Worm (Caenorhabditis elegans) whole organism, L4 larva: Measurements from ENCODE around the gene phf-31.
A peak's percentile ranks its signal among the peaks of the same experiment; 100 is the strongest.

ENCODE experiments used
- R02D3.7 ChIP-seq: fragments of 150-350 bp; sonication (generic microtip); optimal IDR thresholded peaks from 3 replicates; lab custom pipeline; 2014; ENCODE audit warnings: missing biosample characterization, missing genetic modification characterization
- T20F7.1 ChIP-seq: fragments of 200-800 bp; sonication (Bioruptor generic); optimal IDR thresholded peaks from 2 replicates; lab custom pipeline; 2018; ENCODE audit warnings: mild to moderate bottlenecking, missing genetic modification characterization, missing compliant biosample characterization
- T26A8.4 ChIP-seq: fragments of 200-800 bp; sonication (Bioruptor generic); IDR thresholded peaks from 2 replicates; pipeline ENCODE4 v1.3.6; 2022; ENCODE audit warnings: missing genetic modification characterization, missing compliant biosample characterization
- Y105C5A.15 ChIP-seq: fragments of 200-800 bp; sonication (Bioruptor generic); IDR thresholded peaks from 2 replicates; pipeline ENCODE4 v1.3.6; 2022; ENCODE audit warnings: missing genetic modification characterization, missing compliant biosample characterization
- aha-1 ChIP-seq: fragments of 150-350 bp; peaks from one replicate; lab custom pipeline; 2014; ENCODE audit warnings: missing biosample characterization, missing genetic modification characterization
- ama-1 ChIP-seq: fragments of 150-350 bp; optimal IDR thresholded peaks from 2 replicates; lab custom pipeline; 2014; ENCODE audit warnings: inconsistent platforms, mixed read lengths
- ceh-62 ChIP-seq: sonication (generic microtip); optimal IDR thresholded peaks from 2 replicates; lab custom pipeline; 2017; ENCODE audit warnings: missing biosample characterization, missing genetic modification characterization
- ceh-82 ChIP-seq: sonication (generic microtip); optimal IDR thresholded peaks from 2 replicates; lab custom pipeline; 2017; ENCODE audit warnings: missing biosample characterization, missing genetic modification characterization
- daf-16 ChIP-seq, 3 experiments: sonication (generic microtip); optimal IDR thresholded peaks; 2 replicates each; lab custom pipeline; 2016 to 2017; ENCODE audit warnings: missing genetic modification characterization in 3 of 3, missing genetic modification reagents in 3 of 3, mild to moderate bottlenecking in 2 of 3, missing compliant biosample characterization in 2 of 3, missing biosample characterization in 1 of 3, moderate library complexity in 1 of 3
- dmd-6 ChIP-seq: fragments of 200-800 bp; sonication (Bioruptor generic); IDR thresholded peaks from 2 replicates; pipeline ENCODE4 v1.3.6; 2022; ENCODE audit warnings: missing genetic modification reagents, missing genetic modification characterization, missing compliant biosample characterization
- dpl-1 ChIP-seq: fragments of 150-350 bp; optimal IDR thresholded peaks from 2 replicates; lab custom pipeline; 2014; ENCODE audit warnings: missing biosample characterization, missing genetic modification reagents, missing genetic modification characterization
- duxl-1 ChIP-seq: sonication (generic microtip); optimal IDR thresholded peaks from 2 replicates; lab custom pipeline; 2016; ENCODE audit warnings: mild to moderate bottlenecking, missing genetic modification characterization, moderate library complexity, missing compliant biosample characterization; ENCODE audit not compliant: poor library complexity
- dve-1 ChIP-seq: sonication (generic microtip); optimal IDR thresholded peaks from 2 replicates; lab custom pipeline; 2017; ENCODE audit warnings: antibody characterized with exemption, mild to moderate bottlenecking, missing genetic modification characterization, missing compliant biosample characterization; ENCODE audit not compliant: insufficient read depth
- fkh-10 ChIP-seq: fragments of 150-350 bp; optimal IDR thresholded peaks from 2 replicates; lab custom pipeline; 2014; ENCODE audit warnings: missing biosample characterization, missing genetic modification reagents, missing genetic modification characterization
- hif-1 ChIP-seq, 2 experiments: sonication (generic microtip); optimal IDR thresholded peaks; 2 replicates each; lab custom pipeline; 2016 to 2017; ENCODE audit warnings: missing compliant biosample characterization in 2 of 2, missing genetic modification characterization in 2 of 2, missing genetic modification reagents in 2 of 2, missing genotype in 2 of 2, mild to moderate bottlenecking in 1 of 2
- hlh-11 ChIP-seq: fragments of 200-800 bp; sonication (Bioruptor generic); optimal IDR thresholded peaks from 2 replicates; lab custom pipeline; 2018; ENCODE audit warnings: mild to moderate bottlenecking, missing genetic modification characterization, missing compliant biosample characterization
- hlh-30 ChIP-seq: sonication (generic microtip); optimal IDR thresholded peaks from 2 replicates; lab custom pipeline; 2017; ENCODE audit warnings: antibody characterized with exemption, mild to moderate bottlenecking, missing genetic modification characterization, missing compliant biosample characterization; ENCODE audit not compliant: insufficient read depth
- hmg-1.1 ChIP-seq: fragments of 200-800 bp; sonication (Bioruptor generic); IDR thresholded peaks from 2 replicates; pipeline ENCODE4 v1.3.6; 2022; ENCODE audit warnings: missing genetic modification reagents, missing genetic modification characterization, missing compliant biosample characterization
- lin-29 ChIP-seq: fragments of 200-800 bp; sonication (Bioruptor generic); IDR thresholded peaks from 2 replicates; pipeline ENCODE4 v1.3.6; 2022; ENCODE audit warnings: missing genetic modification reagents, missing genetic modification characterization, missing compliant biosample characterization
- lir-3 ChIP-seq: sonication (generic microtip); optimal IDR thresholded peaks from 2 replicates; lab custom pipeline; 2016; ENCODE audit warnings: mild to moderate bottlenecking, missing genetic modification characterization, missing compliant biosample characterization
- lsy-2 ChIP-seq, 2 experiments: fragments of 150-350 bp in 1 of 2; sonication (generic microtip) in 1 of 2; optimal IDR thresholded peaks; 2 replicates each; lab custom pipeline; 2014 to 2017; ENCODE audit warnings: missing biosample characterization in 2 of 2, missing genetic modification characterization in 2 of 2
- madf-5 ChIP-seq, 2 experiments: fragments of 200-800 bp; sonication (Bioruptor generic); IDR thresholded peaks; 2 replicates each; pipeline ENCODE4 v1.3.6; 2022; ENCODE audit warnings: missing compliant biosample characterization in 2 of 2, missing genetic modification characterization in 2 of 2
- mdl-1 ChIP-seq, 2 experiments: fragments of 150-350 bp in 1 of 2; sonication (generic microtip) in 1 of 2; optimal IDR thresholded peaks; 2 replicates each; lab custom pipeline; 2014 to 2017; ENCODE audit warnings: missing biosample characterization in 2 of 2, missing genetic modification characterization in 2 of 2
- mep-1 ChIP-seq: fragments of 150-350 bp; sonication (generic microtip); optimal IDR thresholded peaks from 3 replicates; lab custom pipeline; 2014; ENCODE audit warnings: missing biosample characterization, missing genetic modification characterization
- mxl-3 ChIP-seq: fragments of 200-800 bp; sonication (Bioruptor generic); optimal IDR thresholded peaks from 2 replicates; lab custom pipeline; 2018; ENCODE audit warnings: mild to moderate bottlenecking, missing genetic modification characterization, missing compliant biosample characterization
- nhr-102 ChIP-seq: sonication (generic microtip); optimal IDR thresholded peaks from 2 replicates; lab custom pipeline; 2016; ENCODE audit warnings: mild to moderate bottlenecking, missing genetic modification characterization, moderate library complexity, missing compliant biosample characterization
- nhr-11 ChIP-seq: fragments of 150-350 bp; optimal IDR thresholded peaks from 2 replicates; lab custom pipeline; 2014; ENCODE audit warnings: missing biosample characterization, missing genetic modification characterization
- nhr-25 ChIP-seq: sonication (generic microtip); optimal IDR thresholded peaks from 2 replicates; lab custom pipeline; 2017; ENCODE audit warnings: missing genetic modification characterization, mild to moderate bottlenecking, missing compliant biosample characterization, antibody characterized with exemption, moderate library complexity, borderline replicate concordance; ENCODE audit not compliant: insufficient read depth
- nhr-28 ChIP-seq: fragments of 150-350 bp; optimal IDR thresholded peaks from 2 replicates; lab custom pipeline; 2014; ENCODE audit warnings: missing biosample characterization, missing genetic modification characterization
- nhr-41 ChIP-seq: fragments of 200-800 bp; sonication (Bioruptor generic); IDR thresholded peaks from 2 replicates; pipeline ENCODE4 v1.3.6; 2022; ENCODE audit warnings: missing genetic modification reagents, missing genetic modification characterization, missing compliant biosample characterization
- nhr-42 ChIP-seq: fragments of 200-800 bp; sonication (Bioruptor generic); IDR thresholded peaks from 2 replicates; pipeline ENCODE4 v1.3.6; 2022; ENCODE audit warnings: missing genetic modification characterization, missing compliant biosample characterization
- nhr-6 ChIP-seq: fragments of 150-350 bp; optimal IDR thresholded peaks from 2 replicates; lab custom pipeline; 2014; ENCODE audit warnings: missing biosample characterization, missing genetic modification characterization
- nhr-77 ChIP-seq: fragments of 150-350 bp; optimal IDR thresholded peaks from 2 replicates; lab custom pipeline; 2014; ENCODE audit warnings: missing biosample characterization, missing genetic modification characterization
- pha-4 ChIP-seq, 2 experiments: fragments of 150-350 bp in 1 of 2; fragments of 200-800 bp in 1 of 2; sonication (Bioruptor generic) in 1 of 2; IDR thresholded peaks in 1 of 2; optimal IDR thresholded peaks in 1 of 2; 2 replicates each; pipeline versions ENCODE4 v1.3.6 to Lab custom; 2014 to 2022; ENCODE audit warnings: missing genetic modification characterization in 2 of 2, missing genetic modification reagents in 2 of 2, missing biosample characterization in 1 of 2, missing compliant biosample characterization in 1 of 2
- php-3 ChIP-seq: fragments of 200-800 bp; sonication (Bioruptor generic); IDR thresholded peaks from 2 replicates; pipeline ENCODE4 v1.3.6; 2022; ENCODE audit warnings: missing genetic modification reagents, missing genetic modification characterization, missing compliant biosample characterization
- rbr-2 ChIP-seq: sonication (generic microtip); optimal IDR thresholded peaks from 2 replicates; lab custom pipeline; 2016; ENCODE audit warnings: missing genotype, missing genetic modification characterization, missing compliant biosample characterization
- sdz-12 ChIP-seq: fragments of 200-800 bp; sonication (Bioruptor generic); optimal IDR thresholded peaks from 2 replicates; lab custom pipeline; 2018; ENCODE audit warnings: mild to moderate bottlenecking, missing genetic modification characterization, missing compliant biosample characterization
- tag-97 ChIP-seq: fragments of 200-800 bp; sonication (Bioruptor generic); IDR thresholded peaks from 2 replicates; pipeline ENCODE4 v1.3.6; 2022; ENCODE audit warnings: missing genetic modification characterization, missing compliant biosample characterization
- tra-1 ChIP-seq: fragments of 200-800 bp; sonication (Bioruptor generic); IDR thresholded peaks from 2 replicates; pipeline ENCODE4 v1.3.6; 2022; ENCODE audit warnings: missing genetic modification reagents, missing genetic modification characterization, missing compliant biosample characterization
- unc-62 ChIP-seq, 3 experiments: fragments of 150-350 bp in 1 of 3; sonication (generic microtip); optimal IDR thresholded peaks in 2 of 3; peaks in 1 of 3; 1 replicate in 1 of 3; 2 replicates in 2 of 3; lab custom pipeline; 2014 to 2017; ENCODE audit warnings: missing biosample characterization in 3 of 3, missing genetic modification characterization in 3 of 3, missing genetic modification reagents in 3 of 3, missing genotype in 1 of 3
- vab-7 ChIP-seq: fragments of 200-800 bp; sonication (Bioruptor generic); IDR thresholded peaks from 2 replicates; pipeline ENCODE4 v1.3.6; 2022; ENCODE audit warnings: missing genetic modification reagents, missing genetic modification characterization, missing compliant biosample characterization
- zfp-2 ChIP-seq: sonication (generic microtip); optimal IDR thresholded peaks from 2 replicates; lab custom pipeline; 2016; ENCODE audit warnings: mild to moderate bottlenecking, missing genetic modification characterization, missing compliant biosample characterization
- zip-2 ChIP-seq: fragments of 150-350 bp; optimal IDR thresholded peaks from 2 replicates; lab custom pipeline; 2014; ENCODE audit warnings: missing biosample characterization, missing genetic modification characterization

phf-31 gene

ce11 chrX:10677552-10677951, 4.2 kb upstream of the phf-31 start (continued):
- TF ChIP-seq fkh-10 (GFP tag; lab: Kevin White, UChicago) = no peak
- TF ChIP-seq aha-1 = peak; percentile 64
- TF ChIP-seq duxl-1 (tag; lab: Kevin White, UChicago) = peak; percentile 46
- TF ChIP-seq dmd-6 (GFP tag; lab: Robert Waterston, UW) = peak; percentile 16; the same call in 1 of the 2 replicates
- TF ChIP-seq nhr-41 (GFP tag; lab: Robert Waterston, UW) = no peak
- peak; percentile 50 for TF ChIP-seq hlh-11 (tag; lab: Kevin White, UChicago)
- TF ChIP-seq lin-29 (GFP tag; lab: Robert Waterston, UW) = no peak
- no peak for TF ChIP-seq zfp-2
- peak; percentile 45; the same call in 1 of the 2 replicates for TF ChIP-seq hmg-1.1 (GFP tag; lab: Robert Waterston, UW)
- TF ChIP-seq unc-62 (GFP tag; optimal IDR thresholded peaks at IDR 0.05 in 1 of 2; lab: Kevin White, UChicago) = no peak
- TF ChIP-seq unc-62 (tag; optimal IDR thresholded peaks at IDR 0.05; lab: Kevin White, UChicago) = no peak
- no peak for TF ChIP-seq php-3 (GFP tag; lab: Robert Waterston, UW)
- peak; percentile 41 for TF ChIP-seq nhr-6 (tag; lab: Kevin White, UChicago)
- TF ChIP-seq tag-97 = no peak
- TF ChIP-seq madf-5 (GFP tag; IDR thresholded peaks at IDR 0.05; lab: Robert Waterston, UW) = no peak
- no peak for TF ChIP-seq hif-1 (tag; optimal IDR thresholded peaks at IDR 0.05; lab: Kevin White, UChicago)
- no peak for TF ChIP-seq T20F7.1 (GFP tag; lab: Kevin White, UChicago)
- no peak for TF ChIP-seq R02D3.7 (tag; lab: Kevin White, UChicago)
- no peak for TF ChIP-seq nhr-25 (tag; lab: Kevin White, UChicago)
- no peak for TF ChIP-seq nhr-42 (GFP tag; lab: Robert Waterston, UW)
- no peak for TF ChIP-seq T26A8.4 (GFP tag; lab: Robert Waterston, UW)
- TF ChIP-seq dve-1 (tag; lab: Kevin White, UChicago) = peak; percentile 52
- no peak for TF ChIP-seq ceh-62
- peak; percentile 16 for TF ChIP-seq rbr-2
- peak; percentile 0 for TF ChIP-seq nhr-102

DNA sequence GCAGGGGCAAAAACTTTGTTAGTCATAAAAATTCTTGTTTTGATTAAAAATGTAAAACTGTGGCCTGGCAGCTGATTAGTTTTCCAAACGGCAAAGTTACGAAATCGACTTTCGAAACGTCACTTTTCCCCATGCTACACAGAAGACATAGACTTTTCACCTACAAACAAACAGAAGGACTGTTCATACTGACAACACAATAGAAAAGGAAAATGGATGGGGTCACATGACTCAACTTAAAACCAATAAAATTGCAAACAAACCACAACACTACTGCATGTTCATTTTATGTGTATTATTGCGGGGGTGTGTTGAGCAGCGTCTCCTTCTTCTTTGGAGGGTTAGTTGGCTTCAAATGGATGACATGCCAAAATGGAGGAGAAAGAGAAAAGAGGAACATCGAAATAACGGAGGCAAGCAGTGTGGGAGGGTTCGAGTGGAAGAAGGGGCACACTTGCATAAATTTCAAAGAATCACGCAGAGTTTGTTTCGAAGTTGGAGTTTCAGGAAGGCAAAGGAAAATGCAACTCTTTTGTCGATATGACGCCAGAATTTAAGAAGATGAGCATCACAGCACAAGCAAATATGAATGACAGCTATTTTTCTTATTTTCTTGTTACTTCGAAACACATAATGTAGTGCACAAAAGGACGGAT, 3.6 kb upstream of the phf-31 start:
- peak; percentile 68 for TF ChIP-seq nhr-28 (tag; lab: Kevin White, UChicago)
- TF ChIP-seq dpl-1 = peak; percentile 22
- 0 out of 2 replicates have a peak, but pooled peaks have one; percentile 14 for TF ChIP-seq dmd-6 (GFP tag; lab: Robert Waterston, UW)
- peak; percentile 66 for TF ChIP-seq hlh-11 (tag; lab: Kevin White, UChicago)
- peak; percentile 34 for TF ChIP-seq aha-1
- no peak for TF ChIP-seq T20F7.1 (GFP tag; lab: Kevin White, UChicago)
- TF ChIP-seq nhr-77 (tag; lab: Kevin White, UChicago) = peak; percentile 19
- TF ChIP-seq rbr-2 = peak; percentile 34
- peak; percentile 29 for TF ChIP-seq fkh-10 (GFP tag; lab: Kevin White, UChicago)
- peak in 1 of 2 experiments; percentile 34 for TF ChIP-seq hif-1 (tag; optimal IDR thresholded peaks at IDR 0.05; lab: Kevin White, UChicago)
- TF ChIP-seq ceh-82 (tag; lab: Kevin White, UChicago) = no peak
- no peak for TF ChIP-seq tra-1 (GFP tag; lab: Robert Waterston, UW)
- 0 out of 2 replicates have a peak, but pooled peaks have one; percentile 48 for TF ChIP-seq hmg-1.1 (GFP tag; lab: Robert Waterston, UW)
- no peak for TF ChIP-seq zip-2
- peak in 1 of 2 experiments; percentile 61 for TF ChIP-seq lsy-2 (tag; optimal IDR thresholded peaks at IDR 0.05; lab: Kevin White, UChicago)
- TF ChIP-seq mdl-1 (tag; optimal IDR thresholded peaks at IDR 0.05; lab: Kevin White, UChicago) = peak in 1 of 2 experiments; percentile 62
- TF ChIP-seq dve-1 (tag; lab: Kevin White, UChicago) = peak; percentile 62
- peak in 1 of 2 experiments; percentile 99 for TF ChIP-seq unc-62 (GFP tag; optimal IDR thresholded peaks at IDR 0.05 in 1 of 2; lab: Kevin White, UChicago)
- no peak for TF ChIP-seq unc-62 (tag; optimal IDR thresholded peaks at IDR 0.05; lab: Kevin White, UChicago)
- TF ChIP-seq mep-1 = peak; percentile 73
- no peak for TF ChIP-seq Y105C5A.15
- no peak for TF ChIP-seq lir-3 (tag; lab: Kevin White, UChicago)
- TF ChIP-seq nhr-11 = peak; percentile 58
- TF ChIP-seq hlh-30 (tag; lab: Kevin White, UChicago) = peak; percentile 83
- TF ChIP-seq daf-16 (GFP tag; optimal IDR thresholded peaks at IDR 0.05; lab: Kevin White, UChicago) = no peak
- TF ChIP-seq daf-16 (tag; optimal IDR thresholded peaks at IDR 0.05; lab: Kevin White, UChicago) = peak; percentile 85
- no peak for TF ChIP-seq sdz-12
- no peak for TF ChIP-seq pha-4 (GFP tag; IDR thresholded peaks at IDR 0.05; lab: Robert Waterston, UW)
- TF ChIP-seq pha-4 (tag; optimal IDR thresholded peaks at IDR 0.05; lab: Kevin White, UChicago) = peak; percentile 84
- peak; percentile 72 for TF ChIP-seq nhr-6 (tag; lab: Kevin White, UChicago)
- TF ChIP-seq vab-7 = no peak
- TF ChIP-seq ama-1 (lab: Kevin White, UChicago) = peak; percentile 53
- TF ChIP-seq mxl-3 (GFP tag; lab: Kevin White, UChicago) = no peak
- no peak for TF ChIP-seq madf-5 (GFP tag; IDR thresholded peaks at IDR 0.05; lab: Robert Waterston, UW)
